Worm (Caenorhabditis elegans): ENCODE results near the gene taf-6.2.

DNA sequence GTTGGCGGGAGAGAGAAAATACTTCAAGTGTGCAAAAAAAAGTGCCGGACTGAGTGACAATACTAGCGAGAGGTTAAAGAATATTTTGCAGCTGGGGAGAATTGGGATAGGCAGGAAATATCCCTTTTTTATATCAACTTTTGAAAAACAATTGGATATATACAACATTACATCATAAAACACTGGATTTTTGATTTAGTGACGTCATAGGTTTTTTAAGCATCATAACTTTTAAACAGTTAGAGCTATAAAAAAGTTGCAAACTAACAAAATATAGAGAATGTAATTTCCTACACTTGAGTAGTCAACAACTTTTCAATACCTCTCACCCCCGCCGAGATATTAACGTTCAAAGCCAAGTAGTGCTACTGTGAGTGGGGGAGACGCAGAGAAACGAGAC is 16.2 kb upstream of the taf-6.2 start:
- TF ChIP-seq ama-1 (optimal IDR thresholded peaks at IDR 0.05) (no peak), ama-1 (GFP tag; optimal IDR thresholded peaks at IDR 0.05) (no peak), nhr-90 (tag; optimal IDR thresholded peaks at IDR 0.05) (no peak), mel-28 (tag; optimal IDR thresholded peaks at IDR 0.05; ENCODE audit: borderline replicate concordance) (no peak), ztf-6 (GFP tag; IDR thresholded peaks at IDR 0.05) (no peak), repo-1 (tag; optimal IDR thresholded peaks at IDR 0.05) (no peak)

All from whole organism, young adult.